Fruit fly (Drosophila melanogaster) whole organism: ENCODE measurements around the gene Nct.

Experiments used
- CG8478 ChIP-seq: fragments of >200 bp; optimal IDR thresholded peaks from 2 replicates; lab custom pipeline; 2018; ENCODE audit warnings: inconsistent platforms
- EcR ChIP-seq, 2 experiments: fragments of >200 bp; optimal IDR thresholded peaks; 2 replicates each; lab custom pipeline; 2017; ENCODE audit warnings: missing biosample characterization in 2 of 2, missing genetic modification characterization in 2 of 2, missing genetic modification reagents in 2 of 2

- TF ChIP-seq EcR (GFP tag; optimal IDR thresholded peaks at IDR 0.05; lab: Kevin White, UChicago) (no peak), CG8478 (lab: Kevin White, UChicago) (no peak)
Observed at dm6 chr3R:24829887-24830351, 21.5 kb upstream of the Nct start, which contains the start of the genes Kaz and CG43273.
